Worm (Caenorhabditis elegans) whole organism, midembryonic: ENCODE results near the gene gab-1.

ENCODE experiments used
- T22C8.4 ChIP-seq: fragments of 200-800 bp; sonication (Bioruptor generic); IDR thresholded peaks from 2 replicates; pipeline ENCODE4 v1.3.6; 2022; ENCODE audit warnings: missing genetic modification characterization, missing compliant biosample characterization
- cog-1 ChIP-seq: sonication (generic microtip); optimal IDR thresholded peaks from 2 replicates; lab custom pipeline; 2016; ENCODE audit warnings: missing genetic modification characterization, missing compliant biosample characterization
- flt-1 ChIP-seq: fragments of 200-800 bp; sonication (Bioruptor generic); IDR thresholded peaks from 2 replicates; pipeline ENCODE4 v1.3.6; 2022; ENCODE audit warnings: missing genetic modification characterization, missing compliant biosample characterization
- ref-1 ChIP-seq: fragments of 200-800 bp; sonication (Bioruptor generic); conservative IDR thresholded peaks from 2 replicates; pipeline ENCODE4 v1.3.6; 2022; ENCODE audit warnings: missing genetic modification reagents, missing genetic modification characterization, missing compliant biosample characterization
- tab-1 ChIP-seq: fragments of 200-800 bp; sonication (Bioruptor generic); IDR thresholded peaks from 2 replicates; pipeline ENCODE4 v1.3.6; 2022; ENCODE audit warnings: missing genetic modification characterization, missing compliant biosample characterization
- ztf-23 ChIP-seq: fragments of 200-800 bp; sonication (Bioruptor generic); IDR thresholded peaks from 2 replicates; pipeline ENCODE4 v1.3.6; 2022; ENCODE audit warnings: missing genetic modification reagents, missing genetic modification characterization, missing compliant biosample characterization

DNA sequence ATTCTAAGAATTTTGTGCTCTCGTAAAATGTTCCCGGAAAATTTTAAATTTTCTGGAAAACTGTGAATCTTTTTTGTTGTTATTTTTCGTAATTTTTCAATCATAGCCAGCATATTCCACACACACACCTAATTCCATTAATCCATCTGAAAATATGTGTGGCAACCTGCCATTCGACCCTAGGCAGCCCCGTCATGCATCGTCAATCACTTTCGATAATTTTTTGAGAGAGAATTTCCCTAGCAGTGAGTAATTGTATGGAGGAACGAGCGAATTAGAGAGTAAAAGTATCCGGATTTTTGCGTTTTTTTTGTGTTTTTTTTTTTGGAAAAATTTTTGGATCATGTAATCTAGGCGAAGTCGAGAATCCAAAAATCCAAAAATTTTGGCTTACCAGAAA, 33.7 kb upstream of the gab-1 start, which contains the start of gene BE10.4:
- TF ChIP-seq flt-1 (GFP tag; lab: Robert Waterston, UW) (no peak), T22C8.4 (no peak), ztf-23 (no peak), cog-1 (tag; lab: Kevin White, UChicago) (no peak), ref-1 (no peak), tab-1 (GFP tag; lab: Robert Waterston, UW) (no peak)
